Fruit fly (Drosophila melanogaster): ENCODE measurements around the gene COX4.

- TF ChIP-seq Eip75B (GFP tag; optimal IDR thresholded peaks at IDR 0.05) (no peak), Eip93F (GFP tag; optimal IDR thresholded peaks at IDR 0.05) (no peak), CG6163 (GFP tag; IDR thresholded peaks at IDR 0.05) (no peak), CG9139 (GFP tag; optimal IDR thresholded peaks at IDR 0.05) (no peak), Lpt (GFP tag; optimal IDR thresholded peaks at IDR 0.05) (no peak), spab (GFP tag; optimal IDR thresholded peaks at IDR 0.05) (no peak), esn (GFP tag; optimal IDR thresholded peaks at IDR 0.05) (no peak)
These were observed 16.0 kb upstream of the COX4 start for dm6 chr2L:19942510-19942909.
